Worm (Caenorhabditis elegans) whole organism, L3 larva: Measurements from ENCODE around the gene C17C3.5.
"Not testable (repeated sequence)": the region's sequence is repeated elsewhere in the genome, so short reads cannot be mapped to it uniquely, and the experiment has no call there.

ENCODE experiments used
- R02D3.7 ChIP-seq: fragments of 150-350 bp; optimal IDR thresholded peaks from 2 replicates; lab custom pipeline; 2014; ENCODE audit warnings: missing biosample characterization, missing genetic modification characterization
- ZK546.5 ChIP-seq: sonication (generic microtip); optimal IDR thresholded peaks from 2 replicates; lab custom pipeline; 2017; ENCODE audit warnings: missing biosample characterization, missing genetic modification characterization
- aly-2 ChIP-seq: fragments of 150-350 bp; optimal IDR thresholded peaks from 2 replicates; lab custom pipeline; 2014; ENCODE audit warnings: missing biosample characterization, missing genetic modification characterization
- ama-1 ChIP-seq: fragments of 150-350 bp; optimal IDR thresholded peaks from 2 replicates; lab custom pipeline; 2018
- ceh-16 ChIP-seq: sonication (generic microtip); optimal IDR thresholded peaks from 2 replicates; lab custom pipeline; 2017; ENCODE audit warnings: missing biosample characterization, missing genetic modification characterization
- ceh-28 ChIP-seq: fragments of 150-350 bp; optimal IDR thresholded peaks from 2 replicates; lab custom pipeline; 2014; ENCODE audit warnings: missing biosample characterization, missing genetic modification reagents, missing genetic modification characterization
- ceh-82 ChIP-seq: fragments of 150-350 bp; optimal IDR thresholded peaks from 2 replicates; lab custom pipeline; 2014; ENCODE audit warnings: missing biosample characterization, missing genetic modification characterization
- ceh-9 ChIP-seq: sonication (generic microtip); optimal IDR thresholded peaks from 2 replicates; lab custom pipeline; 2018; ENCODE audit warnings: missing biosample characterization, missing genetic modification characterization
- daf-12 ChIP-seq: fragments of 150-350 bp; optimal IDR thresholded peaks from 2 replicates; lab custom pipeline; 2014; ENCODE audit warnings: missing biosample characterization, missing genetic modification reagents, missing genetic modification characterization
- egl-27 ChIP-seq: sonication (generic microtip); optimal IDR thresholded peaks from 4 replicates; lab custom pipeline; 2017; ENCODE audit warnings: missing biosample characterization, missing genetic modification reagents, missing genetic modification characterization
- egl-5 ChIP-seq: fragments of 150-350 bp; optimal IDR thresholded peaks from 2 replicates; lab custom pipeline; 2017; ENCODE audit warnings: missing biosample characterization, missing genetic modification reagents, missing genetic modification characterization, inconsistent platforms
- elt-1 ChIP-seq: fragments of 150-350 bp; optimal IDR thresholded peaks from 2 replicates; lab custom pipeline; 2014; ENCODE audit warnings: missing biosample characterization, missing genetic modification characterization
- elt-2 ChIP-seq: sonication (generic microtip); optimal IDR thresholded peaks from 2 replicates; lab custom pipeline; 2016; ENCODE audit warnings: missing genetic modification reagents, mild to moderate bottlenecking, missing genetic modification characterization, missing compliant biosample characterization
- elt-3 ChIP-seq, 3 experiments: fragments of 150-350 bp in 1 of 3; sonication (generic microtip) in 2 of 3; optimal IDR thresholded peaks; 2 replicates in 2 of 3; 4 replicates in 1 of 3; lab custom pipeline; 2014 to 2017; ENCODE audit warnings: missing biosample characterization in 3 of 3, missing genetic modification characterization in 3 of 3
- eor-1 ChIP-seq, 2 experiments: fragments of 150-350 bp; optimal IDR thresholded peaks; 2 replicates each; lab custom pipeline; 2014 to 2018; ENCODE audit warnings: missing biosample characterization in 2 of 2, missing genetic modification characterization in 2 of 2
- fkh-10 ChIP-seq: sonication (generic microtip); optimal IDR thresholded peaks from 2 replicates; lab custom pipeline; 2017; ENCODE audit warnings: missing biosample characterization, missing genetic modification reagents, missing genetic modification characterization
- fkh-2 ChIP-seq: fragments of 150-350 bp; optimal IDR thresholded peaks from 2 replicates; lab custom pipeline; 2014; ENCODE audit warnings: missing biosample characterization, missing genetic modification reagents, missing genetic modification characterization
- fos-1 ChIP-seq: fragments of 150-350 bp; optimal IDR thresholded peaks from 2 replicates; lab custom pipeline; 2014; ENCODE audit warnings: missing biosample characterization, missing genetic modification characterization
- hmg-11 ChIP-seq: sonication (generic microtip); optimal IDR thresholded peaks from 2 replicates; lab custom pipeline; 2016; ENCODE audit warnings: missing genetic modification characterization, missing compliant biosample characterization
- jun-1 ChIP-seq: fragments of 150-350 bp; optimal IDR thresholded peaks from 2 replicates; lab custom pipeline; 2014; ENCODE audit warnings: missing biosample characterization, missing genetic modification reagents, missing genetic modification characterization
- lin-15B ChIP-seq: fragments of 150-350 bp; optimal IDR thresholded peaks from 2 replicates; lab custom pipeline; 2014; ENCODE audit warnings: missing biosample characterization, missing genetic modification characterization
- lin-39 ChIP-seq: fragments of 150-350 bp; optimal IDR thresholded peaks from 2 replicates; lab custom pipeline; 2018; ENCODE audit warnings: missing biosample characterization, missing genetic modification reagents, missing genetic modification characterization
- lsy-12 ChIP-seq: sonication (generic microtip); optimal IDR thresholded peaks from 2 replicates; lab custom pipeline; 2016; ENCODE audit warnings: mild to moderate bottlenecking, missing genetic modification characterization, missing compliant biosample characterization
- mdl-1 ChIP-seq: fragments of 150-350 bp; optimal IDR thresholded peaks from 2 replicates; lab custom pipeline; 2014; ENCODE audit warnings: missing biosample characterization, missing genetic modification characterization
- mml-1 ChIP-seq: fragments of 150-350 bp; sonication (generic microtip); optimal IDR thresholded peaks from 3 replicates; lab custom pipeline; 2014; ENCODE audit warnings: missing biosample characterization, missing genetic modification characterization
- nfya-1 ChIP-seq: sonication (generic microtip); optimal IDR thresholded peaks from 2 replicates; lab custom pipeline; 2017; ENCODE audit warnings: missing genetic modification characterization, mild to moderate bottlenecking, missing compliant biosample characterization, antibody characterized with exemption, moderate library complexity; ENCODE audit not compliant: insufficient read depth
- nhr-11 ChIP-seq: fragments of 150-350 bp; optimal IDR thresholded peaks from 2 replicates; lab custom pipeline; 2014; ENCODE audit warnings: missing biosample characterization, missing genetic modification characterization
- nhr-12 ChIP-seq: fragments of 150-350 bp; optimal IDR thresholded peaks from 2 replicates; lab custom pipeline; 2014; ENCODE audit warnings: missing biosample characterization, missing genetic modification characterization
- nhr-23 ChIP-seq: fragments of 150-350 bp; optimal IDR thresholded peaks from 2 replicates; lab custom pipeline; 2014; ENCODE audit warnings: missing biosample characterization, missing genetic modification reagents, missing genetic modification characterization
- nhr-237 ChIP-seq: fragments of 150-350 bp; optimal IDR thresholded peaks from 2 replicates; lab custom pipeline; 2014; ENCODE audit warnings: missing biosample characterization, missing genetic modification characterization
- nhr-25 ChIP-seq: sonication (generic microtip); optimal IDR thresholded peaks from 2 replicates; lab custom pipeline; 2017; ENCODE audit warnings: missing biosample characterization, missing genetic modification characterization
- nhr-28 ChIP-seq: fragments of 150-350 bp; optimal IDR thresholded peaks from 2 replicates; lab custom pipeline; 2014; ENCODE audit warnings: missing biosample characterization, missing genetic modification characterization
- nhr-43 ChIP-seq: sonication (generic microtip); optimal IDR thresholded peaks from 2 replicates; lab custom pipeline; 2016; ENCODE audit warnings: mild to moderate bottlenecking, missing genetic modification characterization, missing compliant biosample characterization; ENCODE audit not compliant: poor library complexity, severe bottlenecking
- nhr-67 ChIP-seq: fragments of 150-350 bp; optimal IDR thresholded peaks from 2 replicates; lab custom pipeline; 2014; ENCODE audit warnings: missing biosample characterization, missing genetic modification characterization
- nhr-76 ChIP-seq: fragments of 150-350 bp; sonication (generic microtip); optimal IDR thresholded peaks from 5 replicates; lab custom pipeline; 2014; ENCODE audit warnings: missing biosample characterization, missing genetic modification characterization
- nhr-77 ChIP-seq: fragments of 150-350 bp; optimal IDR thresholded peaks from 2 replicates; lab custom pipeline; 2014; ENCODE audit warnings: missing biosample characterization, missing genetic modification characterization
- pha-4 ChIP-seq: fragments of 150-350 bp; optimal IDR thresholded peaks from 2 replicates; lab custom pipeline; 2014; ENCODE audit warnings: missing biosample characterization, missing genetic modification reagents, missing genetic modification characterization
- pqm-1 ChIP-seq: fragments of 150-350 bp; optimal IDR thresholded peaks from 2 replicates; lab custom pipeline; 2017; ENCODE audit warnings: missing biosample characterization, missing genetic modification characterization, inconsistent platforms
- sea-2 ChIP-seq: fragments of 150-350 bp; sonication (generic microtip); optimal IDR thresholded peaks from 4 replicates; lab custom pipeline; 2014; ENCODE audit warnings: missing biosample characterization, missing genetic modification reagents, missing genetic modification characterization
- skn-1 ChIP-seq: fragments of 150-350 bp; optimal IDR thresholded peaks from 2 replicates; lab custom pipeline; 2014; ENCODE audit warnings: missing biosample characterization, missing genetic modification characterization
- snpc-4 ChIP-seq: fragments of 150-350 bp; optimal IDR thresholded peaks from 2 replicates; lab custom pipeline; 2014; ENCODE audit warnings: missing biosample characterization, missing genetic modification characterization
- tbx-2 ChIP-seq: sonication (generic microtip); optimal IDR thresholded peaks from 2 replicates; lab custom pipeline; 2016; ENCODE audit warnings: mild to moderate bottlenecking, missing genetic modification characterization, missing compliant biosample characterization
- unc-39 ChIP-seq: sonication (generic microtip); optimal IDR thresholded peaks from 4 replicates; lab custom pipeline; 2017; ENCODE audit warnings: missing biosample characterization, missing genetic modification characterization
- unc-62 ChIP-seq: fragments of 150-350 bp; sonication (generic microtip); optimal IDR thresholded peaks from 4 replicates; lab custom pipeline; 2014; ENCODE audit warnings: missing biosample characterization, missing genetic modification reagents, missing genetic modification characterization
- zag-1 ChIP-seq: fragments of 150-350 bp; optimal IDR thresholded peaks from 2 replicates; lab custom pipeline; 2014; ENCODE audit warnings: missing biosample characterization, missing genetic modification characterization
- ztf-11 ChIP-seq: fragments of 150-350 bp; optimal IDR thresholded peaks from 2 replicates; lab custom pipeline; 2014; ENCODE audit warnings: missing biosample characterization, missing genetic modification characterization
- ztf-4 ChIP-seq: fragments of 150-350 bp; optimal IDR thresholded peaks from 2 replicates; lab custom pipeline; 2014; ENCODE audit warnings: missing biosample characterization, missing genetic modification characterization

C17C3.5 gene

ce11 chrII:5540113-5540512, 11.5 kb upstream of the C17C3.5 start, which contains the start of gene hlh-27:
TSS of gene hlh-27 (minus strand) at chrII:5540213.
- TF ChIP-seq nhr-237; ceh-16 (tag; lab: Kevin White, UChicago); unc-39: not testable (repeated sequence)

ce11 chrII:5541685-5542084, 9.9 kb upstream of the C17C3.5 start, which contains the start of gene C17C3.24:
TSS of gene C17C3.24 (minus strand) at chrII:5541785.
- TF ChIP-seq lsy-12 (tag; lab: Kevin White, UChicago) (no peak), nhr-43 (no peak), R02D3.7 (tag; lab: Kevin White, UChicago) (no peak), nhr-25 (no peak), nhr-77 (tag; lab: Kevin White, UChicago) (no peak), tbx-2 (tag; lab: Kevin White, UChicago) (no peak), nhr-12 (tag; lab: Kevin White, UChicago) (no peak), mml-1 (tag; lab: Kevin White, UChicago) (no peak), elt-1 (tag; lab: Kevin White, UChicago) (no peak), lin-15B (no peak)

ce11 chrII:5543476-5544144, 8.0 kb upstream of the C17C3.5 start:
- TF ChIP-seq sea-2 (GFP tag; lab: Kevin White, UChicago) (no peak), nhr-11 (tag; lab: Kevin White, UChicago) (peak; percentile 95), pqm-1 (tag; lab: Kevin White, UChicago) (peak; percentile 94), nhr-12 (tag; lab: Kevin White, UChicago) (no peak), lsy-12 (tag; lab: Kevin White, UChicago) (peak; percentile 98), ceh-9 (tag; lab: Kevin White, UChicago) (no peak), fos-1 (tag; lab: Kevin White, UChicago) (peak; percentile 90), fkh-2 (peak; percentile 95), jun-1 (tag; lab: Kevin White, UChicago) (peak; percentile 98), unc-62 (peak; percentile 81), nfya-1 (tag; lab: Kevin White, UChicago) (peak; percentile 97), elt-3 (tag; optimal IDR thresholded peaks at IDR 0.05; lab: Kevin White, UChicago) (peak in 2 of 3 experiments; percentile 77 to 92), egl-5 (tag; lab: Kevin White, UChicago) (peak; percentile 96), elt-2 (tag; lab: Kevin White, UChicago) (peak; percentile 97), nhr-28 (tag; lab: Kevin White, UChicago) (peak; percentile 76), mdl-1 (tag; lab: Kevin White, UChicago) (peak; percentile 29), ZK546.5 (tag; lab: Kevin White, UChicago) (peak; percentile 44), tbx-2 (tag; lab: Kevin White, UChicago) (peak; percentile 97), ceh-82 (tag; lab: Kevin White, UChicago) (peak; percentile 95), elt-1 (tag; lab: Kevin White, UChicago) (peak; percentile 54), ama-1 (peak; percentile 100), R02D3.7 (tag; lab: Kevin White, UChicago) (peak; percentile 90), pha-4 (tag; lab: Kevin White, UChicago) (peak; percentile 99), mml-1 (tag; lab: Kevin White, UChicago) (no peak), aly-2 (peak; percentile 88), daf-12 (tag; lab: Kevin White, UChicago) (peak; percentile 67), lin-15B (peak; percentile 85), skn-1 (tag; lab: Kevin White, UChicago) (peak; percentile 95), eor-1 (tag; optimal IDR thresholded peaks at IDR 0.05; lab: Kevin White, UChicago) (peak in 1 of 2 experiments; percentile 71), snpc-4 (tag; lab: Kevin White, UChicago) (peak; percentile 100), nhr-77 (tag; lab: Kevin White, UChicago) (peak; percentile 93), nhr-25 (peak; percentile 99), egl-27 (peak; percentile 71), zag-1 (tag; lab: Kevin White, UChicago) (peak; percentile 93), ceh-28 (tag; lab: Kevin White, UChicago) (peak; percentile 94), hmg-11 (tag; lab: Kevin White, UChicago) (peak; percentile 98), nhr-23 (peak; percentile 99), ztf-11 (peak; percentile 61), nhr-237 (peak; percentile 57), lin-39 (tag; lab: Kevin White, UChicago) (peak; percentile 97), ceh-16 (tag; lab: Kevin White, UChicago) (peak; percentile 80), nhr-76 (peak; percentile 52), nhr-43 (peak; percentile 95), unc-39 (peak; percentile 35), fkh-10 (GFP tag; lab: Kevin White, UChicago) (peak; percentile 99), nhr-67 (tag; lab: Kevin White, UChicago) (peak; percentile 53), ztf-4 (tag; lab: Kevin White, UChicago) (peak; percentile 91)
